Fruit fly (Drosophila melanogaster) whole organism, embryonic: ENCODE measurements around the gene Pif1.
A peak's percentile ranks its signal among the peaks of the same experiment; 100 is the strongest.

ENCODE experiments used
- Abd-B ChIP-seq: fragments of 200-800 bp; sonication (Bioruptor generic); optimal IDR thresholded peaks from 2 replicates; lab custom pipeline; 2018; ENCODE audit warnings: missing biosample characterization, mild to moderate bottlenecking, missing genetic modification characterization, moderate library complexity
- Antp ChIP-seq: fragments of 200-800 bp; sonication (Bioruptor generic); optimal IDR thresholded peaks from 3 replicates; lab custom pipeline; 2016; ENCODE audit warnings: missing biosample characterization, missing genetic modification characterization
- C15 ChIP-seq: fragments of 200-800 bp; sonication (Bioruptor generic); IDR thresholded peaks from 3 replicates; pipeline ENCODE4 v1.3.6; 2022; ENCODE audit warnings: missing biosample characterization, missing genetic modification characterization
- CG10321 ChIP-seq: fragments of 200-800 bp; sonication (Bioruptor generic); IDR thresholded peaks from 2 replicates; pipeline ENCODE4 v1.3.6; 2022; ENCODE audit warnings: missing biosample characterization, missing genetic modification characterization
- CG10431 ChIP-seq: fragments of 200-800 bp; sonication (Bioruptor generic); optimal IDR thresholded peaks from 3 replicates; lab custom pipeline; 2018; ENCODE audit warnings: missing biosample characterization, mild to moderate bottlenecking, missing genetic modification characterization
- CG13296 ChIP-seq: fragments of 200-800 bp; sonication (Bioruptor generic); optimal IDR thresholded peaks from 3 replicates; lab custom pipeline; 2018; ENCODE audit warnings: missing biosample characterization, mild to moderate bottlenecking, missing genetic modification characterization
- CG14014 ChIP-seq: fragments of 200-800 bp; sonication (Bioruptor generic); IDR thresholded peaks from 2 replicates; pipeline ENCODE4 v1.3.6; 2022; ENCODE audit warnings: missing biosample characterization, missing genetic modification characterization
- CG16779 ChIP-seq: fragments of 200-800 bp; sonication (Bioruptor generic); IDR thresholded peaks from 2 replicates; pipeline ENCODE4 v1.3.6; 2022; ENCODE audit warnings: missing biosample characterization, missing genetic modification characterization
- CG30403 ChIP-seq: fragments of 200-800 bp; sonication (Bioruptor generic); optimal IDR thresholded peaks from 3 replicates; lab custom pipeline; 2016; ENCODE audit warnings: missing biosample characterization, missing genetic modification characterization
- CG32767 ChIP-seq: fragments of 200-800 bp; sonication (Bioruptor generic); IDR thresholded peaks from 2 replicates; pipeline ENCODE4 v1.3.6; 2022; ENCODE audit warnings: missing biosample characterization, missing genetic modification characterization
- CG4360 ChIP-seq: fragments of 200-800 bp; sonication (Bioruptor generic); IDR thresholded peaks from 2 replicates; pipeline ENCODE4 v1.3.6; 2022; ENCODE audit warnings: missing biosample characterization, missing genetic modification characterization
- CG6689 ChIP-seq: fragments of 200-800 bp; sonication (Bioruptor generic); IDR thresholded peaks from 2 replicates; pipeline ENCODE4 v1.3.6; 2022; ENCODE audit warnings: missing biosample characterization, missing genetic modification characterization
- CG7271 ChIP-seq: fragments of 200-800 bp; sonication (Bioruptor generic); optimal IDR thresholded peaks from 2 replicates; lab custom pipeline; 2018; ENCODE audit warnings: missing biosample characterization, mild to moderate bottlenecking, missing genetic modification characterization, moderate library complexity
- CG7357 ChIP-seq: fragments of 200-800 bp; sonication (Bioruptor generic); IDR thresholded peaks from 3 replicates; pipeline ENCODE4 v1.3.6; 2022; ENCODE audit warnings: missing biosample characterization, missing genetic modification characterization
- CG8281 ChIP-seq: fragments of 200-800 bp; sonication (Bioruptor generic); optimal IDR thresholded peaks from 2 replicates; lab custom pipeline; 2018; ENCODE audit warnings: missing biosample characterization, mild to moderate bottlenecking, missing genetic modification characterization, moderate library complexity
- CG8290 ChIP-seq, 3 experiments: fragments of 200-800 bp; sonication (Bioruptor generic); optimal IDR thresholded peaks; 2 replicates each; lab custom pipeline; 2016 to 2019; ENCODE audit warnings: missing biosample characterization in 3 of 3, missing genetic modification characterization in 3 of 3, mild to moderate bottlenecking in 2 of 3, moderate library complexity in 1 of 3
- CG8359 ChIP-seq: fragments of 200-800 bp; sonication (Bioruptor generic); optimal IDR thresholded peaks from 2 replicates; lab custom pipeline; 2017; ENCODE audit warnings: missing biosample characterization, mild to moderate bottlenecking, missing genetic modification characterization, borderline replicate concordance
- CG9215 ChIP-seq: fragments of 200-800 bp; sonication (Bioruptor generic); IDR thresholded peaks from 2 replicates; pipeline ENCODE4 v1.3.6; 2022; ENCODE audit warnings: missing biosample characterization, missing genetic modification characterization
- D ChIP-seq, 2 experiments: fragments of 200-800 bp in 1 of 2; fragments of >200 bp in 1 of 2; sonication (Bioruptor generic) in 1 of 2; optimal IDR thresholded peaks; 2 replicates in 1 of 2; 3 replicates in 1 of 2; lab custom pipeline; 2017; ENCODE audit warnings: mild to moderate bottlenecking in 1 of 2, missing biosample characterization in 1 of 2, missing genetic modification characterization in 1 of 2, missing genetic modification reagents in 1 of 2
- D19A ChIP-seq: fragments of 200-800 bp; optimal IDR thresholded peaks from 3 replicates; lab custom pipeline; 2019; ENCODE audit warnings: missing biosample characterization, mild to moderate bottlenecking, missing genetic modification characterization, moderate library complexity
- Doc2 ChIP-seq: fragments of 200-800 bp; sonication (Bioruptor generic); IDR thresholded peaks from 2 replicates; pipeline ENCODE4 v1.3.6; 2022; ENCODE audit warnings: missing biosample characterization, missing genetic modification characterization
- Dref ChIP-seq: fragments of 200-800 bp; sonication (Bioruptor generic); IDR thresholded peaks from 2 replicates; pipeline ENCODE4 v1.3.6; 2022; ENCODE audit warnings: missing biosample characterization, missing genetic modification characterization
- Fer3 ChIP-seq: fragments of 200-800 bp; sonication (Bioruptor generic); optimal IDR thresholded peaks from 2 replicates; lab custom pipeline; 2018; ENCODE audit warnings: missing biosample characterization, mild to moderate bottlenecking, missing genetic modification characterization, moderate library complexity
- Gug ChIP-seq: fragments of 200-800 bp; sonication (Bioruptor generic); IDR thresholded peaks from 4 replicates; pipeline ENCODE4 v1.3.6; 2022; ENCODE audit warnings: missing biosample characterization, missing genetic modification characterization
- HLH4C ChIP-seq: fragments of 200-800 bp; sonication (Bioruptor generic); IDR thresholded peaks from 3 replicates; pipeline ENCODE4 v1.3.6; 2022; ENCODE audit warnings: missing biosample characterization, missing genetic modification characterization; ENCODE audit not compliant: partially characterized antibody
- HmgD ChIP-seq: fragments of 200-800 bp; sonication (Bioruptor generic); optimal IDR thresholded peaks from 3 replicates; lab custom pipeline; 2016; ENCODE audit warnings: missing biosample characterization, missing genetic modification characterization
- HmgZ ChIP-seq: fragments of 200-800 bp; sonication (Bioruptor generic); optimal IDR thresholded peaks from 2 replicates; lab custom pipeline; 2018; ENCODE audit warnings: missing biosample characterization, mild to moderate bottlenecking, missing genetic modification characterization
- Hr78 ChIP-seq, 2 experiments: fragments of 200-800 bp in 1 of 2; fragments of >200 bp in 1 of 2; sonication (Bioruptor generic) in 1 of 2; optimal IDR thresholded peaks; 2 replicates each; lab custom pipeline; 2017 to 2019; ENCODE audit warnings: missing biosample characterization in 2 of 2, missing genetic modification characterization in 2 of 2, mild to moderate bottlenecking in 1 of 2, moderate library complexity in 1 of 2
- Hsf ChIP-seq: fragments of 200-800 bp; sonication (Bioruptor generic); optimal IDR thresholded peaks from 3 replicates; lab custom pipeline; 2016; ENCODE audit warnings: missing biosample characterization, missing genetic modification characterization
- Oli ChIP-seq: fragments of 200-800 bp; sonication (Bioruptor generic); optimal IDR thresholded peaks from 2 replicates; lab custom pipeline; 2018; ENCODE audit warnings: missing biosample characterization, mild to moderate bottlenecking, missing genetic modification characterization, moderate library complexity
- Scr ChIP-seq: fragments of 200-800 bp; sonication (Bioruptor generic); IDR thresholded peaks from 2 replicates; pipeline ENCODE4 v1.3.6; 2022; ENCODE audit warnings: missing biosample characterization, missing genetic modification characterization; ENCODE audit not compliant: partially characterized antibody
- Sox102F ChIP-seq: fragments of 200-800 bp; sonication (Bioruptor generic); optimal IDR thresholded peaks from 2 replicates; lab custom pipeline; 2018; ENCODE audit warnings: missing biosample characterization, mild to moderate bottlenecking, missing genetic modification characterization, moderate library complexity
- Sry-β ChIP-seq: fragments of 200-800 bp; sonication (Bioruptor generic); optimal IDR thresholded peaks from 2 replicates; lab custom pipeline; 2018; ENCODE audit warnings: missing biosample characterization, mild to moderate bottlenecking, missing genetic modification characterization, moderate library complexity
- Ssrp ChIP-seq: fragments of 200-800 bp; sonication (Bioruptor generic); optimal IDR thresholded peaks from 2 replicates; lab custom pipeline; 2018; ENCODE audit warnings: missing biosample characterization, mild to moderate bottlenecking, missing genetic modification characterization, moderate library complexity
- Stat92E ChIP-seq, 3 experiments: fragments of >200 bp in 2 of 3; fragments of 200-800 bp in 1 of 3; sonication (Bioruptor generic) in 1 of 3; optimal IDR thresholded peaks; 2 replicates each; lab custom pipeline; 2017 to 2019; ENCODE audit warnings: missing biosample characterization in 3 of 3, missing genetic modification characterization in 3 of 3, mild to moderate bottlenecking in 1 of 3, moderate library complexity in 1 of 3
- Xrp1 ChIP-seq: fragments of 200-800 bp; sonication (Bioruptor generic); IDR thresholded peaks from 2 replicates; pipeline ENCODE4 v1.3.6; 2022; ENCODE audit warnings: missing biosample characterization, missing genetic modification characterization
- abd-A ChIP-seq: fragments of 200-800 bp; sonication (Bioruptor generic); optimal IDR thresholded peaks from 3 replicates; lab custom pipeline; 2019; ENCODE audit warnings: missing biosample characterization, mild to moderate bottlenecking, missing genetic modification characterization, moderate library complexity
- bcd ChIP-seq: fragments of 200-800 bp; sonication (Bioruptor generic); optimal IDR thresholded peaks from 2 replicates; lab custom pipeline; 2017; ENCODE audit warnings: missing biosample characterization, mild to moderate bottlenecking, missing genetic modification characterization
- exex ChIP-seq: fragments of 200-800 bp; sonication (Bioruptor generic); optimal IDR thresholded peaks from 4 replicates; lab custom pipeline; 2018; ENCODE audit warnings: missing biosample characterization, mild to moderate bottlenecking, missing genetic modification characterization, moderate library complexity
- fru ChIP-seq: fragments of >200 bp; optimal IDR thresholded peaks from 2 replicates; lab custom pipeline; 2017
- gcm2 ChIP-seq: fragments of 200-800 bp; sonication (Bioruptor generic); optimal IDR thresholded peaks from 2 replicates; lab custom pipeline; 2016; ENCODE audit warnings: missing biosample characterization, missing genetic modification characterization
- hbn ChIP-seq: fragments of 200-800 bp; sonication (Bioruptor generic); IDR thresholded peaks from 2 replicates; pipeline ENCODE4 v1.3.6; 2022; ENCODE audit warnings: missing biosample characterization, missing genetic modification characterization; ENCODE audit not compliant: partially characterized antibody
- jing ChIP-seq: fragments of 200-800 bp; sonication (Bioruptor generic); optimal IDR thresholded peaks from 2 replicates; lab custom pipeline; 2018; ENCODE audit warnings: missing biosample characterization, mild to moderate bottlenecking, missing genetic modification characterization
- jumu ChIP-seq: fragments of 200-800 bp; sonication (Bioruptor generic); optimal IDR thresholded peaks from 3 replicates; lab custom pipeline; 2016; ENCODE audit warnings: missing biosample characterization, missing genetic modification characterization
- mirr ChIP-seq: fragments of 200-800 bp; sonication (Bioruptor generic); optimal IDR thresholded peaks from 3 replicates; lab custom pipeline; 2018; ENCODE audit warnings: missing biosample characterization, mild to moderate bottlenecking, missing genetic modification characterization
- scrt ChIP-seq: fragments of 200-800 bp; sonication (Bioruptor generic); optimal IDR thresholded peaks from 2 replicates; lab custom pipeline; 2018; ENCODE audit warnings: missing biosample characterization, mild to moderate bottlenecking, missing genetic modification characterization, moderate library complexity
- sens-2 ChIP-seq: fragments of 200-800 bp; sonication (Bioruptor generic); IDR thresholded peaks from 2 replicates; pipeline ENCODE4 v1.3.6; 2022; ENCODE audit warnings: missing biosample characterization, missing genetic modification characterization
- stwl ChIP-seq: fragments of 200-800 bp; sonication (Bioruptor generic); optimal IDR thresholded peaks from 3 replicates; lab custom pipeline; 2018; ENCODE audit warnings: missing biosample characterization, mild to moderate bottlenecking, missing genetic modification characterization, moderate library complexity
- tin ChIP-seq: fragments of 200-800 bp; sonication (Bioruptor generic); optimal IDR thresholded peaks from 3 replicates; lab custom pipeline; 2016; ENCODE audit warnings: missing biosample characterization, missing genetic modification characterization

Pif1 gene

DNA sequence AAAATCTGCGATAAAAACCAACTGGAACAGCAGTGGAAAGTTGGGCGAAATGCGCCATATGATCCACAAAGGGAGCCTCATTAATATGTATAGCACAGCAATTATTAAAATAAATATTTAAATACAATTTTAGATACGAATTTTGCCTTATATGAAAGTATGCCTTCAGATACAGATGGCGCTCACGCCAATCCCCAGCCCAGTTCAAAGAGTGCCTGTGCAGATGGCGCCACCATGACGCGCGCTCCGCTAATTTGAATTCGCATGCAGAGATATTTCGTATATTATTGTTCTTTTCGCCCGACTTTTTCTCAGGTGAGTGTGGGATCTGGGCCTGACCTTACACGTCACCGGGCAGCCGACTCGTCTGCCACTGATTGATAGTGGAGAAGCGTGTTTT is 2.4 kb upstream of the Pif1 start, which contains the start of gene Pgant4 (continued):
- TF ChIP-seq D (optimal IDR thresholded peaks at IDR 0.05; lab: Kevin White, UChicago) (no peak), D (GFP tag; optimal IDR thresholded peaks at IDR 0.05; lab: Kevin White, UChicago) (peak; percentile 6), fru (no peak), Dref (peak; percentile 36; the same call in 1 of the 2 replicates), exex (tag; lab: Kevin White, UChicago) (no peak), Oli (peak; percentile 30), CG30403 (GFP tag; lab: Kevin White, UChicago) (peak; percentile 57), CG10321 (no peak), abd-A (tag; lab: Kevin White, UChicago) (no peak), HmgD (GFP tag; lab: Kevin White, UChicago) (peak; percentile 1), C15 (GFP tag; lab: Robert Waterston, UW) (no peak), Hsf (GFP tag; lab: Kevin White, UChicago) (peak; percentile 67), CG7271 (tag; lab: Kevin White, UChicago) (no peak), mirr (GFP tag; lab: Kevin White, UChicago) (no peak), CG6689 (GFP tag; lab: Robert Waterston, UW) (peak; percentile 37; the same call in 1 of the 2 replicates), CG16779 (GFP tag; lab: Robert Waterston, UW) (no peak), Xrp1 (GFP tag; lab: Robert Waterston, UW) (peak; percentile 41), HLH4C (GFP tag; lab: Robert Waterston, UW) (no peak), Ssrp (tag; lab: Kevin White, UChicago) (no peak), CG13296 (no peak), CG9215 (peak; percentile 28; the same call in 1 of the 2 replicates), HmgZ (tag; lab: Kevin White, UChicago) (peak; percentile 53), Scr (no peak), Sry-β (GFP tag; lab: Kevin White, UChicago) (no peak), bcd (GFP tag; lab: Kevin White, UChicago) (peak; percentile 31), CG8359 (GFP tag; lab: Kevin White, UChicago) (no peak), Abd-B (GFP tag; lab: Kevin White, UChicago) (no peak), CG4360 (no peak), hbn (no peak), CG14014 (GFP tag; lab: Robert Waterston, UW) (peak; percentile 54; the same call in 1 of the 2 replicates), Gug (GFP tag; lab: Robert Waterston, UW) (peak; percentile 58; the same call in 2 of the 4 replicates), Hr78 (GFP tag; optimal IDR thresholded peaks at IDR 0.05; lab: Kevin White, UChicago) (no peak), Antp (GFP tag; lab: Kevin White, UChicago) (peak; percentile 60), CG10431 (GFP tag; lab: Kevin White, UChicago) (no peak), tin (GFP tag; lab: Kevin White, UChicago) (peak; percentile 71), Doc2 (GFP tag; lab: Robert Waterston, UW) (no peak), CG32767 (GFP tag; lab: Robert Waterston, UW) (no peak), gcm2 (GFP tag; lab: Kevin White, UChicago) (no peak), CG8281 (tag; lab: Kevin White, UChicago) (no peak), stwl (peak; percentile 41), D19A (tag; lab: Kevin White, UChicago) (no peak), jing (GFP tag; lab: Kevin White, UChicago) (no peak), Stat92E (GFP tag; optimal IDR thresholded peaks at IDR 0.05; lab: Kevin White, UChicago) (no peak), sens-2 (GFP tag; lab: Robert Waterston, UW) (peak; percentile 41; the same call in 1 of the 2 replicates), scrt (GFP tag; lab: Kevin White, UChicago) (no peak), Fer3 (tag; lab: Kevin White, UChicago) (no peak), Sox102F (no peak), CG7357 (GFP tag; lab: Robert Waterston, UW) (peak; percentile 43; the same call in 1 of the 3 replicates), CG8290 (GFP tag; optimal IDR thresholded peaks at IDR 0.05; lab: Kevin White, UChicago) (peak; percentile 62), CG8290 (tag; optimal IDR thresholded peaks at IDR 0.05; lab: Kevin White, UChicago) (peak in 1 of 2 experiments; percentile 75), jumu (GFP tag; lab: Kevin White, UChicago) (no peak)
